Worm (Caenorhabditis elegans): ENCODE data around the gene srx-22.

The srx-22 gene

ce11 chrV:728822-729493, 49.2 kb downstream of the srx-22 start (continued):
- peak; percentile 29 for TF ChIP-seq ZK185.1 (tag; optimal IDR thresholded peaks at IDR 0.05; ENCODE audit: poor library complexity, severe bottlenecking)
- TF ChIP-seq F57C9.4 (tag; optimal IDR thresholded peaks at IDR 0.05), result peak; percentile 8
- TF ChIP-seq ztf-22 (GFP tag; optimal IDR thresholded peaks at IDR 0.05), result peak; percentile 42
- peak; percentile 24 for TF ChIP-seq lin-40 (tag; optimal IDR thresholded peaks at IDR 0.05)
- TF ChIP-seq tbx-9 (tag; optimal IDR thresholded peaks at IDR 0.05; ENCODE audit: borderline replicate concordance), result no peak
- TF ChIP-seq pha-4 (tag; optimal IDR thresholded peaks at IDR 0.05), result no peak
- TF ChIP-seq repo-1 (tag; optimal IDR thresholded peaks at IDR 0.05), result peak; percentile 64
- TF ChIP-seq hrde-1 (tag; optimal IDR thresholded peaks at IDR 0.05; ENCODE audit: borderline replicate concordance), result no peak
- 0 out of 2 replicates have a peak, but pooled peaks have one; percentile 27 for TF ChIP-seq Y95B8A.8 (GFP tag; IDR thresholded peaks at IDR 0.05)
- peak; percentile 40; the same call in 1 of the 2 replicates for TF ChIP-seq let-526 (GFP tag; IDR thresholded peaks at IDR 0.05)
- peak; percentile 66 for TF ChIP-seq B0336.3 (GFP tag; IDR thresholded peaks at IDR 0.05)
- TF ChIP-seq atf-7 (tag; optimal IDR thresholded peaks at IDR 0.05), result no peak
- TF ChIP-seq chd-7 (tag; optimal IDR thresholded peaks at IDR 0.05), result peak; percentile 54
- peak; percentile 85 for TF ChIP-seq ama-1 (optimal IDR thresholded peaks at IDR 0.05)
- no peak for TF ChIP-seq ama-1 (GFP tag; optimal IDR thresholded peaks at IDR 0.05)
- TF ChIP-seq F23B12.7 (tag; optimal IDR thresholded peaks at IDR 0.05; ENCODE audit: insufficient read depth), result no peak
- TF ChIP-seq ztf-6 (GFP tag; IDR thresholded peaks at IDR 0.05), result no peak
- peak; percentile 67 for TF ChIP-seq somi-1 (GFP tag; optimal IDR thresholded peaks at IDR 0.05)
- no peak for TF ChIP-seq nhr-27 (tag; optimal IDR thresholded peaks at IDR 0.05)
- TF ChIP-seq egl-44 (GFP tag; IDR thresholded peaks at IDR 0.05), result no peak
- no peak for TF ChIP-seq ccch-3 (GFP tag; optimal IDR thresholded peaks at IDR 0.05)
- TF ChIP-seq sdz-38 (tag; optimal IDR thresholded peaks at IDR 0.05), result no peak

- peak; percentile 39 for TF ChIP-seq ztf-22 (GFP tag; optimal IDR thresholded peaks at IDR 0.05)
- peak; percentile 51 for TF ChIP-seq tbp1 (GFP tag; optimal IDR thresholded peaks at IDR 0.05)
- no peak for TF ChIP-seq pbrm-1 (GFP tag; IDR thresholded peaks at IDR 0.05)
- no peak for TF ChIP-seq fkh-3 (tag; optimal IDR thresholded peaks at IDR 0.05)
- 0 out of 2 replicates have a peak, but pooled peaks have one; percentile 36 for TF ChIP-seq Y95B8A.8 (GFP tag; IDR thresholded peaks at IDR 0.05)
- no peak for TF ChIP-seq sea-2 (GFP tag; IDR thresholded peaks at IDR 0.05)
- TF ChIP-seq attf-5 (GFP tag; optimal IDR thresholded peaks at IDR 0.05), result peak; percentile 38
- TF ChIP-seq lin-40 (tag; optimal IDR thresholded peaks at IDR 0.05), result peak; percentile 47
- peak; percentile 27 for TF ChIP-seq let-526 (GFP tag; IDR thresholded peaks at IDR 0.05)
- TF ChIP-seq lin-54 (GFP tag; optimal IDR thresholded peaks at IDR 0.05), result peak; percentile 11
- peak; percentile 66 for TF ChIP-seq chd-7 (tag; optimal IDR thresholded peaks at IDR 0.05)
- 0 out of 2 replicates have a peak, but pooled peaks have one; percentile 24 for TF ChIP-seq lin-26 (GFP tag; IDR thresholded peaks at IDR 0.05)
- peak; percentile 45; the same call in 1 of the 2 replicates for TF ChIP-seq K11D2.4 (GFP tag; IDR thresholded peaks at IDR 0.05)
- TF ChIP-seq Y53G8AR.9 (GFP tag; conservative IDR thresholded peaks at IDR 0.05), result peak; percentile 68; the same call in 1 of the 2 replicates
- TF ChIP-seq C17E4.6 (GFP tag; IDR thresholded peaks at IDR 0.05), result no peak
- peak; percentile 37; the same call in 1 of the 2 replicates for TF ChIP-seq cebp-1 (GFP tag; IDR thresholded peaks at IDR 0.05)
- TF ChIP-seq cebp-1 (tag; optimal IDR thresholded peaks at IDR 0.05), result peak; percentile 71
- TF ChIP-seq nhr-80 (tag; optimal IDR thresholded peaks at IDR 0.05), result peak; percentile 54
- peak; percentile 25 for TF ChIP-seq ZK185.1 (tag; optimal IDR thresholded peaks at IDR 0.05; ENCODE audit: poor library complexity, severe bottlenecking)
- peak; percentile 25 for TF ChIP-seq somi-1 (GFP tag; optimal IDR thresholded peaks at IDR 0.05)
- peak; percentile 27; the same call in 1 of the 2 replicates for TF ChIP-seq hmg-1.2 (GFP tag; IDR thresholded peaks at IDR 0.05)
- TF ChIP-seq egl-44 (GFP tag; IDR thresholded peaks at IDR 0.05), result 0 out of 2 replicates have a peak, but pooled peaks have one; percentile 55
- 0 out of 2 replicates have a peak, but pooled peaks have one; percentile 47 for TF ChIP-seq madf-3 (GFP tag; IDR thresholded peaks at IDR 0.05)
- peak; percentile 81 for TF ChIP-seq nfyb-1 (GFP tag; IDR thresholded peaks at IDR 0.05)
- TF ChIP-seq tlf-1 (GFP tag; optimal IDR thresholded peaks at IDR 0.05), result peak; percentile 46
- TF ChIP-seq F33H1.4 (GFP tag; IDR thresholded peaks at IDR 0.05), result no peak
- peak; percentile 56 for TF ChIP-seq repo-1 (tag; optimal IDR thresholded peaks at IDR 0.05)
- TF ChIP-seq ztf-26 (tag; optimal IDR thresholded peaks at IDR 0.05), result peak; percentile 20
- peak; percentile 42; the same call in 1 of the 2 replicates for TF ChIP-seq dox-1 (GFP tag; IDR thresholded peaks at IDR 0.05)
- no peak for TF ChIP-seq madf-6 (GFP tag; IDR thresholded peaks at IDR 0.05)
Observed at ce11 chrV:730216-730615, 50.5 kb downstream of the srx-22 start.
